Worm (Caenorhabditis elegans): ENCODE data around the gene ZK546.19.

DNA sequence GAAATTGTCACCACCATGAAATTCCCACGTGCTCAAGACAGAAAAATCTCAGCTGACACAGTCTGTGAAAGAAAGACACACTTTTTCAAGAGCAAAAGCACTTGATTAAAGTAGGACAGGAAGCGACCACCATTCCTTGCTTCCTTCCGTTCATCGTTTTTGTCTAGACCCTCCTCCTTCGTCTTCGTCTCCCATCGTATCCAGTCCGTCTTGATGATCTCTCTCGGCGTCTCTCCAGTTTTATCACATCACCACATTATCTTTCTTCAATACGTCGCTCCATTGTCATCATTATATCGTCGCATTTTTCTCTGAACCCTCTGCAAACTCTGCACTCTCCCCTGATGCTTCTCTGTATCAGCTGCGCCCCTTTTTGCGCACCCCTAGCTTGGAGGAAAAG lies 33.4 kb upstream of the ZK546.19 start:
- TF ChIP-seq egl-27 (tag; optimal IDR thresholded peaks at IDR 0.05), result no peak
- TF ChIP-seq mab-5 (tag; optimal IDR thresholded peaks at IDR 0.05), result no peak
- no peak for TF ChIP-seq ZK546.5 (tag; optimal IDR thresholded peaks at IDR 0.05)
- TF ChIP-seq nhr-11 (tag; optimal IDR thresholded peaks at IDR 0.05), result no peak
- TF ChIP-seq ceh-82 (tag; optimal IDR thresholded peaks at IDR 0.05), result no peak
- no peak for TF ChIP-seq crh-2 (tag; optimal IDR thresholded peaks at IDR 0.05)
- TF ChIP-seq snpc-4 (tag; optimal IDR thresholded peaks at IDR 0.05), result no peak
- peak in 1 of 2 experiments; percentile 25 for TF ChIP-seq lsy-2 (tag; optimal IDR thresholded peaks at IDR 0.05)
- no peak for TF ChIP-seq unc-39 (tag; optimal IDR thresholded peaks at IDR 0.05)
- no peak for TF ChIP-seq aly-2 (tag; optimal IDR thresholded peaks at IDR 0.05)
- TF ChIP-seq peb-1 (tag; optimal IDR thresholded peaks at IDR 0.05), result no peak
- TF ChIP-seq mdl-1 (tag; optimal IDR thresholded peaks at IDR 0.05), result no peak
- no peak for TF ChIP-seq nhr-21 (tag; optimal IDR thresholded peaks at IDR 0.05)

Measured in whole organism, L2 larva.